Fruit fly (Drosophila melanogaster): ENCODE measurements around the gene Elys.
A peak's percentile ranks its signal among the peaks of the same experiment; 100 is the strongest.

Elys gene

DNA sequence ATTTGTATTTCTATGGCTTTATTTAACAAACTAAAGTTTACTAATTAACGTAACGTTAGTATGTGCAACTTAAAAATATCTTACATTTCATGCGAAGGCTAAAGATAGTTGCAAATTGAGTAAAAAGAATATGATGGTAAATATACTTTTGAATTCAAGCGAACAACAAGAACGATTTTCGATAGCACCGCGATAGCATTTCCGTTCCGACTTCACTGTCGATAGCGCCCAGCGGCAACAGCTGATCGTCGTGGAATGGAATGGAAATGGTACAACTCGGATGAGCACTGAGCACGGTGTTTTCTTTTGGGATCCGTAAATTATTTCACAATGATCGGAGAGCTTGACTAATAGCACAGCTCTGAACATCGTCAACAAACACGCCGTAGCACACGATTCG lies 38.6 kb upstream of the Elys start (continued):
- TF ChIP-seq CG12659 (GFP tag; optimal IDR thresholded peaks at IDR 0.05) (peak; percentile 70), chif (GFP tag; optimal IDR thresholded peaks at IDR 0.05) (no peak), Med (GFP tag) (peak; percentile 90), exex (tag; optimal IDR thresholded peaks at IDR 0.05) (peak; percentile 7), NC2β (GFP tag; optimal IDR thresholded peaks at IDR 0.05) (peak; percentile 21), ind (GFP tag; optimal IDR thresholded peaks at IDR 0.05) (no peak), peb (GFP tag; IDR thresholded peaks at IDR 0.05) (no peak), schlank (tag; optimal IDR thresholded peaks at IDR 0.05) (peak; percentile 71), hkb (optimal IDR thresholded peaks at IDR 0.05) (no peak), hkb (GFP tag; IDR thresholded peaks at IDR 0.05) (peak; percentile 69), Sin3A (optimal IDR thresholded peaks at IDR 0.05) (no peak), Doc2 (GFP tag; IDR thresholded peaks at IDR 0.05) (no peak), CG4328 (GFP tag; optimal IDR thresholded peaks at IDR 0.05) (peak; percentile 65), Ets97D (GFP tag; optimal IDR thresholded peaks at IDR 0.05) (peak; percentile 98), knrl (GFP tag; IDR thresholded peaks at IDR 0.05; ENCODE audit: partially characterized antibody) (no peak), Hand (GFP tag; optimal IDR thresholded peaks at IDR 0.05) (peak; percentile 35), org-1 (GFP tag; optimal IDR thresholded peaks at IDR 0.05) (peak; percentile 29), pzg (GFP tag; optimal IDR thresholded peaks at IDR 0.05) (peak; percentile 57), Deaf1 (tag; optimal IDR thresholded peaks at IDR 0.05) (no peak), CG15696 (tag; optimal IDR thresholded peaks at IDR 0.05) (no peak), dan (GFP tag; IDR thresholded peaks at IDR 0.05) (no peak), CG8388 (GFP tag; optimal IDR thresholded peaks at IDR 0.05) (peak; percentile 34), CG6254 (GFP tag; optimal IDR thresholded peaks at IDR 0.05) (peak; percentile 13), crp (GFP tag; optimal IDR thresholded peaks at IDR 0.05) (peak; percentile 28 to 89), sim (GFP tag; IDR thresholded peaks at IDR 0.05) (no peak), Bteb2 (GFP tag; optimal IDR thresholded peaks at IDR 0.05) (no peak), CG11247 (GFP tag; IDR thresholded peaks at IDR 0.05) (no peak), D19B (GFP tag; optimal IDR thresholded peaks at IDR 0.05) (no peak), az2 (GFP tag; optimal IDR thresholded peaks at IDR 0.05) (no peak), ci (GFP tag; IDR thresholded peaks at IDR 0.05) (peak; percentile 89), CG31365 (tag; optimal IDR thresholded peaks at IDR 0.05) (peak; percentile 58), Rx (GFP tag; IDR thresholded peaks at IDR 0.05) (no peak), CG7987 (GFP tag; optimal IDR thresholded peaks at IDR 0.05) (peak; percentile 91), Ravus (GFP tag; IDR thresholded peaks at IDR 0.05) (no peak), CG2116 (GFP tag; optimal IDR thresholded peaks at IDR 0.05) (peak; percentile 94), Dad (GFP tag; optimal IDR thresholded peaks at IDR 0.05) (peak; percentile 9), tna (GFP tag; IDR thresholded peaks at IDR 0.05; ENCODE audit: partially characterized antibody) (no peak), CG12744 (GFP tag; optimal IDR thresholded peaks at IDR 0.05) (no peak), nau (GFP tag; optimal IDR thresholded peaks at IDR 0.05) (no peak), pan (optimal IDR thresholded peaks at IDR 0.05) (no peak), pan (GFP tag; optimal IDR thresholded peaks at IDR 0.05 in 1 of 2, IDR thresholded peaks at IDR 0.05 in 1 of 2) (peak in 1 of 2 experiments; percentile 29), amos (GFP tag; IDR thresholded peaks at IDR 0.05; ENCODE audit: partially characterized antibody) (peak; percentile 34; the same call in 1 of the 2 replicates), D (optimal IDR thresholded peaks at IDR 0.05) (no peak), D (GFP tag; optimal IDR thresholded peaks at IDR 0.05) (peak; percentile 18), CG11560 (tag; IDR thresholded peaks at IDR 0.05) (no peak), gt (GFP tag; IDR thresholded peaks at IDR 0.05) (no peak), CG1233 (GFP tag; optimal IDR thresholded peaks at IDR 0.05) (peak; percentile 71), NfI (GFP tag; optimal IDR thresholded peaks at IDR 0.05) (peak; percentile 78), CG10209 (GFP tag; optimal IDR thresholded peaks at IDR 0.05) (no peak), CG17912 (GFP tag; optimal IDR thresholded peaks at IDR 0.05) (peak; percentile 86), Ada2b (GFP tag; IDR thresholded peaks at IDR 0.05) (no peak), ato (GFP tag; IDR thresholded peaks at IDR 0.05; ENCODE audit: partially characterized antibody) (0 out of 2 replicates have a peak, but pooled peaks have one; percentile 38)

Data from whole organism, embryonic.